Fruit fly (Drosophila melanogaster) whole organism, embryonic: ENCODE data around the gene CG33331.

Experiments used
- Ada2b ChIP-seq: fragments of 200-800 bp; sonication (Bioruptor generic); IDR thresholded peaks from 2 replicates; pipeline ENCODE4 v1.3.6; 2022; ENCODE audit warnings: missing biosample characterization, missing genetic modification characterization
- B-H2 ChIP-seq: fragments of 200-800 bp; sonication (Bioruptor generic); optimal IDR thresholded peaks from 2 replicates; lab custom pipeline; 2018; ENCODE audit warnings: missing biosample characterization, mild to moderate bottlenecking, missing genetic modification characterization
- CG10209 ChIP-seq: fragments of 200-800 bp; sonication (Bioruptor generic); optimal IDR thresholded peaks from 3 replicates; lab custom pipeline; 2017; ENCODE audit warnings: missing biosample characterization, mild to moderate bottlenecking, missing genetic modification characterization, missing genetic modification reagents
- CG10979 ChIP-seq: fragments of 200-800 bp; sonication (Bioruptor generic); optimal IDR thresholded peaks from 2 replicates; lab custom pipeline; 2018; ENCODE audit warnings: missing biosample characterization, mild to moderate bottlenecking, missing genetic modification characterization, moderate library complexity
- CG12391 ChIP-seq: fragments of 200-800 bp; sonication (Bioruptor generic); optimal IDR thresholded peaks from 3 replicates; lab custom pipeline; 2018; ENCODE audit warnings: missing biosample characterization, mild to moderate bottlenecking, missing genetic modification characterization, moderate library complexity
- CG13424 ChIP-seq: fragments of 200-800 bp; sonication (Bioruptor generic); optimal IDR thresholded peaks from 2 replicates; lab custom pipeline; 2019; ENCODE audit warnings: missing biosample characterization, mild to moderate bottlenecking, missing genetic modification characterization, moderate library complexity
- CG13894 ChIP-seq: fragments of 200-800 bp; sonication (Bioruptor generic); optimal IDR thresholded peaks from 3 replicates; lab custom pipeline; 2018; ENCODE audit warnings: missing biosample characterization, mild to moderate bottlenecking, missing genetic modification characterization, moderate library complexity
- CG14441 ChIP-seq: fragments of 200-800 bp; sonication (Bioruptor generic); IDR thresholded peaks from 2 replicates; pipeline ENCODE4 v1.3.6; 2022; ENCODE audit warnings: missing biosample characterization, missing genetic modification characterization
- CG16815 ChIP-seq: fragments of 200-800 bp; sonication (Bioruptor generic); optimal IDR thresholded peaks from 3 replicates; lab custom pipeline; 2017; ENCODE audit warnings: missing biosample characterization, mild to moderate bottlenecking, missing genetic modification characterization
- CG1792 ChIP-seq: fragments of 200-800 bp; sonication (Bioruptor generic); optimal IDR thresholded peaks from 2 replicates; lab custom pipeline; 2016; ENCODE audit warnings: missing biosample characterization, missing genetic modification characterization
- CG18764 ChIP-seq: fragments of 200-800 bp; sonication (Bioruptor generic); optimal IDR thresholded peaks from 3 replicates; lab custom pipeline; 2016; ENCODE audit warnings: missing biosample characterization, missing genetic modification characterization
- CG3407 ChIP-seq: fragments of 200-800 bp; sonication (Bioruptor generic); optimal IDR thresholded peaks from 2 replicates; lab custom pipeline; 2018; ENCODE audit warnings: missing biosample characterization, mild to moderate bottlenecking, missing genetic modification characterization
- CG5180 ChIP-seq: fragments of 200-800 bp; sonication (Bioruptor generic); optimal IDR thresholded peaks from 3 replicates; lab custom pipeline; 2017; ENCODE audit warnings: missing biosample characterization, missing genetic modification characterization, mild to moderate bottlenecking, moderate library complexity, missing genetic modification reagents
- CG6272 ChIP-seq: fragments of 200-800 bp; sonication (Bioruptor generic); IDR thresholded peaks from 2 replicates; pipeline ENCODE4 v1.3.6; 2022; ENCODE audit warnings: missing biosample characterization, missing genetic modification characterization
- CG6765 ChIP-seq: fragments of 200-800 bp; sonication (Bioruptor generic); optimal IDR thresholded peaks from 3 replicates; lab custom pipeline; 2017; ENCODE audit warnings: missing biosample characterization, mild to moderate bottlenecking, missing genetic modification characterization
- CG7745 ChIP-seq: fragments of 200-800 bp; sonication (Bioruptor generic); optimal IDR thresholded peaks from 2 replicates; lab custom pipeline; 2018; ENCODE audit warnings: missing biosample characterization, mild to moderate bottlenecking, missing genetic modification characterization, moderate library complexity
- CHES-1-like ChIP-seq: fragments of 200-800 bp; sonication (Bioruptor generic); optimal IDR thresholded peaks from 2 replicates; lab custom pipeline; 2016; ENCODE audit warnings: missing biosample characterization, missing genetic modification characterization
- CrebB ChIP-seq: fragments of 200-800 bp; sonication (Bioruptor generic); optimal IDR thresholded peaks from 3 replicates; lab custom pipeline; 2018; ENCODE audit warnings: missing biosample characterization, mild to moderate bottlenecking, missing genetic modification characterization
- D19A ChIP-seq: fragments of 200-800 bp; optimal IDR thresholded peaks from 3 replicates; lab custom pipeline; 2019; ENCODE audit warnings: missing biosample characterization, mild to moderate bottlenecking, missing genetic modification characterization, moderate library complexity
- D19B ChIP-seq: fragments of 200-800 bp; sonication (Bioruptor generic); optimal IDR thresholded peaks from 2 replicates; lab custom pipeline; 2017; ENCODE audit warnings: missing biosample characterization, mild to moderate bottlenecking, missing genetic modification characterization
- Dad ChIP-seq: fragments of 200-800 bp; sonication (Bioruptor generic); optimal IDR thresholded peaks from 3 replicates; lab custom pipeline; 2016; ENCODE audit warnings: missing biosample characterization, missing genetic modification characterization
- Dll ChIP-seq: fragments of 200-800 bp; sonication (Bioruptor generic); IDR thresholded peaks from 4 replicates; pipeline ENCODE4 v1.3.6; 2022; ENCODE audit warnings: missing biosample characterization, missing genetic modification characterization; ENCODE audit not compliant: partially characterized antibody
- E2f2 ChIP-seq: fragments of 200-800 bp; sonication (Bioruptor generic); IDR thresholded peaks from 2 replicates; pipeline ENCODE4 v1.3.6; 2022; ENCODE audit warnings: missing biosample characterization, missing genetic modification characterization
- Hmr ChIP-seq: fragments of 200-800 bp; sonication (Bioruptor generic); optimal IDR thresholded peaks from 3 replicates; lab custom pipeline; 2017; ENCODE audit warnings: mild to moderate bottlenecking, missing biosample characterization, missing genetic modification reagents, missing genetic modification characterization
- Hmx ChIP-seq: fragments of 200-800 bp; sonication (Bioruptor generic); optimal IDR thresholded peaks from 2 replicates; lab custom pipeline; 2016; ENCODE audit warnings: missing biosample characterization, missing genetic modification characterization
- Hsf ChIP-seq: fragments of 200-800 bp; sonication (Bioruptor generic); optimal IDR thresholded peaks from 3 replicates; lab custom pipeline; 2016; ENCODE audit warnings: missing biosample characterization, missing genetic modification characterization
- Rfx ChIP-seq: fragments of 200-800 bp; sonication (Bioruptor generic); IDR thresholded peaks from 2 replicates; pipeline ENCODE4 v1.3.6; 2022; ENCODE audit warnings: missing biosample characterization, missing genetic modification characterization
- Sox102F ChIP-seq: fragments of 200-800 bp; sonication (Bioruptor generic); optimal IDR thresholded peaks from 2 replicates; lab custom pipeline; 2018; ENCODE audit warnings: missing biosample characterization, mild to moderate bottlenecking, missing genetic modification characterization, moderate library complexity
- Stat92E ChIP-seq, 3 experiments: fragments of >200 bp in 2 of 3; fragments of 200-800 bp in 1 of 3; sonication (Bioruptor generic) in 1 of 3; optimal IDR thresholded peaks; 2 replicates each; lab custom pipeline; 2017 to 2019; ENCODE audit warnings: missing biosample characterization in 3 of 3, missing genetic modification characterization in 3 of 3, mild to moderate bottlenecking in 1 of 3, moderate library complexity in 1 of 3
- ase ChIP-seq: fragments of 200-800 bp; sonication (Bioruptor generic); IDR thresholded peaks from 3 replicates; pipeline ENCODE4 v1.3.6; 2022; ENCODE audit warnings: missing biosample characterization, missing genetic modification characterization
- chn ChIP-seq: fragments of 200-800 bp; sonication (Bioruptor generic); optimal IDR thresholded peaks from 2 replicates; lab custom pipeline; 2016; ENCODE audit warnings: missing biosample characterization, missing genetic modification characterization
- cwo ChIP-seq: fragments of 200-800 bp; sonication (Bioruptor generic); optimal IDR thresholded peaks from 3 replicates; lab custom pipeline; 2017; ENCODE audit warnings: missing biosample characterization, missing genetic modification characterization, mild to moderate bottlenecking, moderate library complexity, missing genetic modification reagents
- da ChIP-seq: fragments of 200-800 bp; sonication (Bioruptor generic); optimal IDR thresholded peaks from 2 replicates; lab custom pipeline; 2016; ENCODE audit warnings: missing biosample characterization, missing genetic modification characterization
- emc ChIP-seq: fragments of 200-800 bp; sonication (Bioruptor generic); optimal IDR thresholded peaks from 2 replicates; lab custom pipeline; 2016; ENCODE audit warnings: missing biosample characterization, missing genetic modification characterization
- esg ChIP-seq: fragments of 200-800 bp; sonication (Bioruptor generic); conservative IDR thresholded peaks from 2 replicates; pipeline ENCODE4 v1.3.6; 2022; ENCODE audit warnings: missing biosample characterization, missing genetic modification characterization
- exex ChIP-seq: fragments of 200-800 bp; sonication (Bioruptor generic); optimal IDR thresholded peaks from 4 replicates; lab custom pipeline; 2018; ENCODE audit warnings: missing biosample characterization, mild to moderate bottlenecking, missing genetic modification characterization, moderate library complexity
- eyg ChIP-seq: fragments of 200-800 bp; sonication (Bioruptor generic); optimal IDR thresholded peaks from 3 replicates; lab custom pipeline; 2016; ENCODE audit warnings: missing biosample characterization, missing genetic modification characterization
- gfzf ChIP-seq: fragments of 200-800 bp; sonication (Bioruptor generic); optimal IDR thresholded peaks from 2 replicates; lab custom pipeline; 2016; ENCODE audit warnings: missing biosample characterization, mild to moderate bottlenecking, missing genetic modification characterization, moderate library complexity
- nmo ChIP-seq: fragments of 200-800 bp; sonication (Bioruptor generic); optimal IDR thresholded peaks from 2 replicates; lab custom pipeline; 2018; ENCODE audit warnings: missing biosample characterization, mild to moderate bottlenecking, missing genetic modification characterization, moderate library complexity
- org-1 ChIP-seq: fragments of 200-800 bp; sonication (Bioruptor generic); optimal IDR thresholded peaks from 2 replicates; lab custom pipeline; 2017; ENCODE audit warnings: missing biosample characterization, missing genetic modification characterization
- p53 ChIP-seq: fragments of 200-800 bp; sonication (Bioruptor generic); optimal IDR thresholded peaks from 2 replicates; lab custom pipeline; 2016; ENCODE audit warnings: missing biosample characterization, missing genetic modification characterization
- prd ChIP-seq, 3 experiments: fragments of >200 bp in 2 of 3; fragments of 200-800 bp in 1 of 3; sonication (Bioruptor generic) in 1 of 3; optimal IDR thresholded peaks in 2 of 3; IDR thresholded peaks in 1 of 3; 2 replicates in 2 of 3; 3 replicates in 1 of 3; pipeline versions ENCODE4 v1.3.6 to Lab custom; 2017 to 2022; ENCODE audit warnings: missing biosample characterization in 1 of 3, missing genetic modification characterization in 1 of 3
- sens-2 ChIP-seq: fragments of 200-800 bp; sonication (Bioruptor generic); IDR thresholded peaks from 2 replicates; pipeline ENCODE4 v1.3.6; 2022; ENCODE audit warnings: missing biosample characterization, missing genetic modification characterization
- slbo ChIP-seq: fragments of 200-800 bp; sonication (Bioruptor generic); IDR thresholded peaks from 2 replicates; pipeline ENCODE4 v1.3.6; 2022; ENCODE audit warnings: missing biosample characterization, missing genetic modification characterization
- sna ChIP-seq: fragments of 200-800 bp; sonication (Bioruptor generic); IDR thresholded peaks from 2 replicates; pipeline ENCODE4 v1.3.6; 2022; ENCODE audit warnings: missing biosample characterization, missing genetic modification characterization; ENCODE audit not compliant: partially characterized antibody
- stc ChIP-seq: fragments of 200-800 bp; sonication (Bioruptor generic); IDR thresholded peaks from 2 replicates; pipeline ENCODE4 v1.3.6; 2022; ENCODE audit warnings: missing biosample characterization, missing genetic modification characterization
- tgo ChIP-seq: fragments of 200-800 bp; sonication (Bioruptor generic); IDR thresholded peaks from 3 replicates; pipeline ENCODE4 v1.3.6; 2022; ENCODE audit warnings: missing biosample characterization, missing genetic modification characterization
- vvl ChIP-seq: fragments of 200-800 bp; sonication (Bioruptor generic); IDR thresholded peaks from 2 replicates; pipeline ENCODE4 v1.3.6; 2022; ENCODE audit warnings: missing biosample characterization, missing genetic modification characterization
- zen ChIP-seq: fragments of 200-800 bp; sonication (Bioruptor generic); optimal IDR thresholded peaks from 3 replicates; lab custom pipeline; 2018; ENCODE audit warnings: missing biosample characterization, mild to moderate bottlenecking, missing genetic modification characterization, moderate library complexity

Gene CG33331

dm6 chr3R:14886011-14886534 lies at the start of gene CG33331, which contains the start of the genes Rrp6 and CG33332:
CG33331 (plus strand) TSS chr3R:14886456.
Rrp6 (minus strand) TSS chr3R:14886246.
CG33332 (plus strand) TSS chr3R:14886456.
- TF ChIP-seq prd (optimal IDR thresholded peaks at IDR 0.05; lab: Kevin White, UChicago) (no peak), prd (GFP tag; IDR thresholded peaks at IDR 0.05; lab: Robert Waterston, UW) (peak; percentile 63; the same call in 1 of the 3 replicates), p53 (peak; percentile 7), da (GFP tag; lab: Kevin White, UChicago) (no peak), CG13424 (peak; percentile 75), CG10979 (tag; lab: Kevin White, UChicago) (peak; percentile 47), Hsf (GFP tag; lab: Kevin White, UChicago) (peak; percentile 66), CG18764 (GFP tag; lab: Kevin White, UChicago) (peak; percentile 55), CG14441 (peak; percentile 43; the same call in 1 of the 2 replicates), B-H2 (GFP tag; lab: Kevin White, UChicago) (peak; percentile 88), Stat92E (GFP tag; optimal IDR thresholded peaks at IDR 0.05; lab: Kevin White, UChicago) (no peak), Ada2b (GFP tag; lab: Robert Waterston, UW) (peak; percentile 34; the same call in 1 of the 2 replicates), tgo (GFP tag; lab: Robert Waterston, UW) (peak; percentile 42; the same call in 2 of the 3 replicates), E2f2 (GFP tag; lab: Robert Waterston, UW) (peak; percentile 69), CG6765 (GFP tag; lab: Kevin White, UChicago) (peak; percentile 20), nmo (peak; percentile 77), CG3407 (no peak), CG13894 (tag; lab: Kevin White, UChicago) (peak; percentile 66), CG16815 (GFP tag; lab: Kevin White, UChicago) (peak; percentile 54), Dll (0 out of 4 replicates have a peak, but pooled peaks have one; percentile 56), CG7745 (tag; lab: Kevin White, UChicago) (no peak), D19B (GFP tag; lab: Kevin White, UChicago) (peak; percentile 31), Sox102F (GFP tag; lab: Kevin White, UChicago) (no peak), Dad (GFP tag; lab: Kevin White, UChicago) (peak; percentile 55), gfzf (GFP tag; lab: Kevin White, UChicago) (peak; percentile 17), chn (GFP tag; lab: Kevin White, UChicago) (peak; percentile 46), esg (GFP tag; lab: Robert Waterston, UW) (peak; percentile 51), slbo (GFP tag; lab: Robert Waterston, UW) (peak; percentile 79), cwo (GFP tag; lab: Kevin White, UChicago) (peak; percentile 59), CHES-1-like (GFP tag; lab: Kevin White, UChicago) (peak; percentile 67), CrebB (tag; lab: Kevin White, UChicago) (no peak), CG12391 (peak; percentile 83), ase (no peak), zen (tag; lab: Kevin White, UChicago) (peak; percentile 35), CG5180 (GFP tag; lab: Kevin White, UChicago) (no peak), D19A (tag; lab: Kevin White, UChicago) (peak; percentile 64), org-1 (GFP tag; lab: Kevin White, UChicago) (peak; percentile 26), Hmx (GFP tag; lab: Kevin White, UChicago) (no peak), CG6272 (GFP tag; lab: Robert Waterston, UW) (peak; percentile 66), stc (GFP tag; lab: Robert Waterston, UW) (no peak; the same call in 1 of the 2 replicates), eyg (GFP tag; lab: Kevin White, UChicago) (no peak), Hmr (GFP tag; lab: Kevin White, UChicago) (no peak), sens-2 (no peak), Rfx (GFP tag; lab: Robert Waterston, UW) (peak; percentile 80), CG1792 (GFP tag; lab: Kevin White, UChicago) (peak; percentile 41), CG10209 (peak; percentile 76), exex (no peak), sna (GFP tag; lab: Robert Waterston, UW) (0 out of 2 replicates have a peak, but pooled peaks have one; percentile 39), vvl (peak; percentile 65), emc (GFP tag; lab: Kevin White, UChicago) (no peak)
